Worm (Caenorhabditis elegans): Measurements from ENCODE around the gene abts-2.

ce11 chrX:11596876-11597275, 11.4 kb downstream of the abts-2 start:
- TF ChIP-seq daf-12 (tag; optimal IDR thresholded peaks at IDR 0.05) (no peak), ama-1 (optimal IDR thresholded peaks at IDR 0.05) (no peak), nhr-28 (tag; optimal IDR thresholded peaks at IDR 0.05) (no peak), elt-1 (tag; optimal IDR thresholded peaks at IDR 0.05) (no peak)
